Fruit fly (Drosophila melanogaster) whole organism, wandering third instar larva: ENCODE data around the gene CG17834.

Experiments
- Abd-B ChIP-seq: fragments of >200 bp; optimal IDR thresholded peaks from 2 replicates; lab custom pipeline; 2017; ENCODE audit warnings: missing biosample characterization, missing genetic modification characterization
- CG32264 ChIP-seq: fragments of 200-800 bp; sonication (Bioruptor generic); optimal IDR thresholded peaks from 2 replicates; lab custom pipeline; 2016; ENCODE audit warnings: missing biosample characterization, missing genetic modification characterization
- CG9705 ChIP-seq: fragments of 200-800 bp; sonication (Bioruptor generic); optimal IDR thresholded peaks from 2 replicates; lab custom pipeline; 2018; ENCODE audit warnings: missing biosample characterization, mild to moderate bottlenecking, missing genetic modification characterization
- CrebA ChIP-seq: fragments of 200-800 bp; sonication (Bioruptor generic); optimal IDR thresholded peaks from 2 replicates; lab custom pipeline; 2016; ENCODE audit warnings: missing biosample characterization, mild to moderate bottlenecking, missing genetic modification characterization, borderline replicate concordance
- Dfd ChIP-seq: fragments of >200 bp; optimal IDR thresholded peaks from 2 replicates; lab custom pipeline; 2017; ENCODE audit warnings: missing biosample characterization, missing genetic modification characterization
- Dif ChIP-seq: fragments of 200-275, 200-300 bp; sonication (Bioruptor generic); optimal IDR thresholded peaks from 2 replicates; lab custom pipeline; 2018; ENCODE audit warnings: missing biosample characterization, missing genetic modification characterization; ENCODE audit not compliant: partially characterized antibody
- GATAd ChIP-seq: sonication (Bioruptor generic); optimal IDR thresholded peaks from 2 replicates; lab custom pipeline; 2016; ENCODE audit warnings: missing biosample characterization, missing genetic modification characterization
- HLH106 ChIP-seq: fragments of 200-800 bp; optimal IDR thresholded peaks from 3 replicates; lab custom pipeline; 2019; ENCODE audit warnings: missing biosample characterization, mild to moderate bottlenecking, missing genetic modification characterization, moderate library complexity
- Hnf4 ChIP-seq: fragments of 200-800 bp; sonication (Bioruptor generic); optimal IDR thresholded peaks from 2 replicates; lab custom pipeline; 2016; ENCODE audit warnings: missing biosample characterization, mild to moderate bottlenecking, missing genetic modification characterization
- Hr78 ChIP-seq: fragments of >200 bp; optimal IDR thresholded peaks from 2 replicates; lab custom pipeline; 2017; ENCODE audit warnings: missing biosample characterization, missing genetic modification characterization
- Hr83 ChIP-seq: fragments of 200-300 bp; sonication (Bioruptor generic); optimal IDR thresholded peaks from 2 replicates; lab custom pipeline; 2016; ENCODE audit warnings: missing biosample characterization, mild to moderate bottlenecking, missing genetic modification characterization, moderate library complexity; ENCODE audit not compliant: poor library complexity, severe bottlenecking
- Jra ChIP-seq: sonication (Bioruptor generic); optimal IDR thresholded peaks from 2 replicates; lab custom pipeline; 2016; ENCODE audit warnings: missing biosample characterization, missing genetic modification characterization
- Mio ChIP-seq: sonication (Bioruptor generic); optimal IDR thresholded peaks from 2 replicates; lab custom pipeline; 2016; ENCODE audit warnings: missing biosample characterization, missing genetic modification characterization
- Myc ChIP-seq: fragments of >200 bp; optimal IDR thresholded peaks from 2 replicates; lab custom pipeline; 2017
- N ChIP-seq: fragments of >200 bp; optimal IDR thresholded peaks from 2 replicates; lab custom pipeline; 2018; ENCODE audit warnings: missing biosample characterization, missing external identifiers, missing genetic modification characterization
- OdsH ChIP-seq: fragments of 200-800 bp; sonication (Bioruptor generic); optimal IDR thresholded peaks from 2 replicates; lab custom pipeline; 2016; ENCODE audit warnings: missing biosample characterization, mild to moderate bottlenecking, missing genetic modification characterization
- Rel ChIP-seq, 2 experiments: fragments of 200-800 bp; sonication (Bioruptor generic) in 1 of 2; optimal IDR thresholded peaks; 2 replicates in 1 of 2; 3 replicates in 1 of 2; lab custom pipeline; 2016 to 2019; ENCODE audit warnings: mild to moderate bottlenecking in 2 of 2, missing biosample characterization in 2 of 2, missing genetic modification characterization in 2 of 2, moderate library complexity in 1 of 2
- Sp1 ChIP-seq: fragments of 200-800 bp; sonication (Bioruptor generic); optimal IDR thresholded peaks from 3 replicates; lab custom pipeline; 2019; ENCODE audit warnings: missing biosample characterization, mild to moderate bottlenecking, missing genetic modification characterization, moderate library complexity
- Vsx2 ChIP-seq: fragments of 200-300, 225-300 bp; sonication (Bioruptor generic); optimal IDR thresholded peaks from 2 replicates; lab custom pipeline; 2018; ENCODE audit warnings: missing biosample characterization, missing genetic modification characterization; ENCODE audit not compliant: partially characterized antibody
- br ChIP-seq: fragments of 200-800 bp; sonication (Bioruptor generic); optimal IDR thresholded peaks from 2 replicates; lab custom pipeline; 2016; ENCODE audit warnings: missing biosample characterization, missing genetic modification characterization
- brk ChIP-seq: fragments of 200-800 bp; sonication (Bioruptor generic); optimal IDR thresholded peaks from 2 replicates; lab custom pipeline; 2016; ENCODE audit warnings: missing biosample characterization, mild to moderate bottlenecking, missing genetic modification characterization
- dl ChIP-seq, 2 experiments: fragments of 175-275, 200-275 bp in 1 of 2; fragments of 200-275 bp in 1 of 2; sonication (Bioruptor generic); optimal IDR thresholded peaks; lab custom pipeline; 2018; ENCODE audit warnings: mild to moderate bottlenecking in 2 of 2, missing biosample characterization in 2 of 2, missing genetic modification characterization in 2 of 2, moderate library complexity in 2 of 2; ENCODE audit not compliant: partially characterized antibody in 2 of 2, insufficient read depth in 1 of 2
- dmrt93B ChIP-seq: fragments of 200-800 bp; sonication (Bioruptor generic); optimal IDR thresholded peaks from 2 replicates; lab custom pipeline; 2018; ENCODE audit warnings: missing biosample characterization, mild to moderate bottlenecking, missing genetic modification characterization
- dsf ChIP-seq: sonication (Bioruptor generic); optimal IDR thresholded peaks from 2 replicates; lab custom pipeline; 2016; ENCODE audit warnings: missing biosample characterization, missing genetic modification characterization, borderline replicate concordance
- ey ChIP-seq: fragments of 200-800 bp; sonication (Bioruptor generic); optimal IDR thresholded peaks from 2 replicates; lab custom pipeline; 2016; ENCODE audit warnings: missing biosample characterization, missing genetic modification characterization
- foxo ChIP-seq, 2 experiments: fragments of 200-800 bp; sonication (Bioruptor generic); optimal IDR thresholded peaks; 2 replicates in 1 of 2; 3 replicates in 1 of 2; lab custom pipeline; 2016 to 2017; ENCODE audit warnings: missing biosample characterization in 2 of 2, missing genetic modification characterization in 2 of 2
- fru ChIP-seq: fragments of 200-800 bp; sonication (Bioruptor generic); optimal IDR thresholded peaks from 3 replicates; lab custom pipeline; 2016; ENCODE audit warnings: missing biosample characterization, mild to moderate bottlenecking, missing genetic modification characterization
- h ChIP-seq: fragments of 200-800 bp; sonication (Bioruptor generic); optimal IDR thresholded peaks from 3 replicates; lab custom pipeline; 2016; ENCODE audit warnings: missing biosample characterization, mild to moderate bottlenecking, missing genetic modification characterization
- jim ChIP-seq: fragments of 175-275, 200-325 bp; sonication (Bioruptor generic); optimal IDR thresholded peaks from 2 replicates; lab custom pipeline; 2016; ENCODE audit warnings: missing biosample characterization, mild to moderate bottlenecking, missing genetic modification characterization
- lola ChIP-seq: fragments of >200 bp; optimal IDR thresholded peaks from 2 replicates; lab custom pipeline; 2017; ENCODE audit warnings: missing biosample characterization, missing genetic modification characterization
- pan ChIP-seq: fragments of >200 bp; optimal IDR thresholded peaks from 2 replicates; lab custom pipeline; 2017
- psq ChIP-seq: fragments of 200-800 bp; sonication (Bioruptor generic); optimal IDR thresholded peaks from 3 replicates; lab custom pipeline; 2017; ENCODE audit warnings: missing biosample characterization, mild to moderate bottlenecking, missing genetic modification characterization, moderate library complexity
- rgr ChIP-seq: fragments of 200-800 bp; sonication (Bioruptor generic); optimal IDR thresholded peaks from 3 replicates; lab custom pipeline; 2016; ENCODE audit warnings: missing biosample characterization, mild to moderate bottlenecking, missing genetic modification characterization
- sage ChIP-seq: fragments of 200-800 bp; sonication (Bioruptor generic); optimal IDR thresholded peaks from 2 replicates; lab custom pipeline; 2016; ENCODE audit warnings: missing biosample characterization, mild to moderate bottlenecking, missing genetic modification characterization
- sv ChIP-seq: fragments of 200-800 bp; sonication (Bioruptor generic); optimal IDR thresholded peaks from 3 replicates; lab custom pipeline; 2016; ENCODE audit warnings: missing biosample characterization, missing genetic modification characterization
- tai ChIP-seq: sonication (Bioruptor generic); optimal IDR thresholded peaks from 2 replicates; lab custom pipeline; 2016; ENCODE audit warnings: missing biosample characterization, missing genetic modification characterization
- usp ChIP-seq: fragments of >200 bp; optimal IDR thresholded peaks from 2 replicates; lab custom pipeline; 2017; ENCODE audit warnings: missing biosample characterization, missing genetic modification characterization
- woc ChIP-seq: sonication (Bioruptor generic); optimal IDR thresholded peaks from 2 replicates; lab custom pipeline; 2016; ENCODE audit warnings: missing biosample characterization, mild to moderate bottlenecking, missing genetic modification characterization

Gene CG17834

DNA sequence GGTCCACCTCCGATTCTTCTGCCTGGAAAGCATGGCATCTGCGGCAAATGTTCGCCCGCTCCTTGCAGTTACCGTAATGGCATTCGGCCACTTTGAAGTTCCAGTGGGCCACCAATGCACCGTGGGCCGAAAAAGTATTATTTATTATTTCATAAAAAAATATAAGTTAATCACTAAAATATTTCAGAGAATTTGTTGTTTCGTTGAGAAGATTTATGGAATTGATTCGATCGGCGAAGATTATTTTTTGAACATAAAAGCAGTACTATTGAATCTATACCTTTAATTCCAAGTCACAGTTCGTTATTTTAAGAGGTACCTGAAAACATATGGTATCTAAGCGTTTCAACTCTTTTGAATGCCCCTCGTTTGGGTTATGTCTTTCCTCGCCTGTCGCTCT is 45.3 kb downstream of the CG17834 start:
- peak; percentile 29 for TF ChIP-seq OdsH
- peak; percentile 15 for TF ChIP-seq HLH106 (tag; lab: Kevin White, UChicago)
- TF ChIP-seq foxo (GFP tag; optimal IDR thresholded peaks at IDR 0.05; lab: Kevin White, UChicago), result peak in 1 of 2 experiments; percentile 3
- peak; percentile 19 for TF ChIP-seq Sp1 (GFP tag; lab: Kevin White, UChicago)
- no peak for TF ChIP-seq pan

DNA sequence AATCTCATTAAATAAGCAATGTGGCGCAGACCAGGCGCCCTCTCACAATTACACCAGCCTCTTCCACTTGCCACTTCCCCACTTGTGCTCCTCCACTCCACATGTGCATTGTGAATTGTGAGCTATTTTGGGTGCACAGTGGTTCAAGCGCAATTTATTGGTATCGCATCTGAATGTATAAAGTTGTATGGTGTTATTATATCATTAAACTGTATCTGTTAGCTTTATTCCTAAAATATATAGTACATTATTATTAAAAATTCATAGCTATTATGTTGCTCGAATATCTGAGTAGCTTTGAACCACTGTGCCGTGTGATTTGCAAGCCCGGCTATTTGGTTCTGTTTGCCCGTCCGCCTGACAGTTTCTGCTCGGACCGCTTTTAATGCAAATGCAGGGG is 46.0 kb downstream of the CG17834 start:
- TF ChIP-seq h (GFP tag; lab: Kevin White, UChicago) (peak; percentile 89), foxo (GFP tag; optimal IDR thresholded peaks at IDR 0.05; lab: Kevin White, UChicago) (peak in 1 of 2 experiments; percentile 92), woc (peak; percentile 21), Abd-B (GFP tag; lab: Kevin White, UChicago) (no peak), sage (peak; percentile 72), ey (GFP tag; lab: Kevin White, UChicago) (peak; percentile 79), br (GFP tag; lab: Kevin White, UChicago) (peak; percentile 73), fru (GFP tag; lab: Kevin White, UChicago) (peak; percentile 78), Myc (lab: Kevin White, UChicago) (no peak), lola (GFP tag; lab: Kevin White, UChicago) (no peak), psq (peak; percentile 78), N (GFP tag; lab: Kevin White, UChicago) (no peak), sv (GFP tag; lab: Kevin White, UChicago) (peak; percentile 72), CG32264 (GFP tag; lab: Kevin White, UChicago) (peak; percentile 38), Mio (GFP tag; lab: Kevin White, UChicago) (no peak), brk (GFP tag; lab: Kevin White, UChicago) (peak; percentile 80), Jra (GFP tag; lab: Kevin White, UChicago) (peak; percentile 54), HLH106 (tag; lab: Kevin White, UChicago) (peak; percentile 79), dsf (peak; percentile 33), Rel (GFP tag; optimal IDR thresholded peaks at IDR 0.05; lab: Kevin White, UChicago) (peak; percentile 72), Rel (tag; optimal IDR thresholded peaks at IDR 0.05; lab: Kevin White, UChicago) (peak; percentile 30), Vsx2 (GFP tag; lab: Kevin White, UChicago) (no peak), dl (GFP tag; optimal IDR thresholded peaks at IDR 0.05; lab: Kevin White, UChicago; ENCODE audit: insufficient read depth in 1 of 2, partially characterized antibody in 2 of 2) (no peak), pan (no peak), tai (GFP tag; lab: Kevin White, UChicago) (peak; percentile 59), jim (no peak), Dfd (GFP tag; lab: Kevin White, UChicago) (no peak), GATAd (GFP tag; lab: Kevin White, UChicago) (no peak), usp (GFP tag; lab: Kevin White, UChicago) (no peak), Dif (GFP tag; lab: Kevin White, UChicago) (no peak), CG9705 (GFP tag; lab: Kevin White, UChicago) (peak; percentile 34), rgr (GFP tag; lab: Kevin White, UChicago) (peak; percentile 88), dmrt93B (GFP tag; lab: Kevin White, UChicago) (peak; percentile 65), OdsH (peak; percentile 88), CrebA (GFP tag; lab: Kevin White, UChicago) (no peak), Hr78 (GFP tag; lab: Kevin White, UChicago) (no peak), Hnf4 (GFP tag; lab: Kevin White, UChicago) (peak; percentile 77), Sp1 (GFP tag; lab: Kevin White, UChicago) (peak; percentile 81), Hr83 (GFP tag; lab: Kevin White, UChicago) (no peak)
